Worm (Caenorhabditis elegans): Measurements from ENCODE around the gene F47B10.5.

ce11 chrX:10916194-10916593 is 25.8 kb upstream of the F47B10.5 start:
- no peak for TF ChIP-seq aly-2 (tag; optimal IDR thresholded peaks at IDR 0.05)
- TF ChIP-seq fos-1 (tag; optimal IDR thresholded peaks at IDR 0.05), result no peak
